Worm (Caenorhabditis elegans): Measurements from ENCODE around the gene ZK1290.14.

ZK1290.14 gene

DNA sequence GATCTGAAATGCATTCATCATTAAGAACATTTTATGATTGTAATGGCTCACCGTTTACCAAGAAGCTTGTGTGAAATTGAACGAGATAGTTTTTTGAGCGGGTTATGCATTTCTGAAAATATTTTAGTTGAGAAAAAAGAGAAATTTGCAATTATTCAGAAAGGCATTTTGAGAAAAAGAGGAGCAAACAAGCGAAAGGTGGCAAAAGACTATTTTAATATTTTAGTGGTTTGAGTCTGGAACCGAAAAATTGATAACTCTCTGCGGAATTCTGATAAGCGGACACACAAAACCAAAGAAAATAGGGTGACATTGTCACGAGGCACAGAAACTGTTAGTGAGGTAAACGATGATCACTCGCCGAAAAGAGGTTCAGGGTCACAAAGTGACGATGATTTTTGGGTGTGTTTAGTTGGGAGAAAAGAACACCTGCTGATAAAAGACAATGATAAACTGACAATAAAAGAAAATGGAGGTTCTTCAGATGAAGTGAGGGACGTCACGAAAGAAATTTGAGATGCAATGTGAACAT, 610 bp downstream of the ZK1290.14 start:
- TF ChIP-seq elt-1 (tag; optimal IDR thresholded peaks at IDR 0.05; ENCODE audit: borderline replicate concordance, insufficient read depth), result no peak
- no peak for TF ChIP-seq snpc-4 (tag; optimal IDR thresholded peaks at IDR 0.05)
- TF ChIP-seq sem-2 (GFP tag; optimal IDR thresholded peaks at IDR 0.05), result no peak

ce11 chrII:7553806-7554205, 1.6 kb downstream of the ZK1290.14 start, which contains the start of gene ZK1290.10:
Gene ZK1290.10, minus strand, starts transcription at chrII:7553906.
- no peak for TF ChIP-seq ceh-83 (GFP tag; optimal IDR thresholded peaks at IDR 0.05)
- TF ChIP-seq drap-1 (GFP tag; optimal IDR thresholded peaks at IDR 0.05), result no peak
- TF ChIP-seq nhr-2 (tag; optimal IDR thresholded peaks at IDR 0.05), result no peak
- TF ChIP-seq ceh-39 (tag; optimal IDR thresholded peaks at IDR 0.05), result no peak
- TF ChIP-seq nhr-12 (tag; optimal IDR thresholded peaks at IDR 0.05), result no peak
- no peak for TF ChIP-seq ztf-11 (tag; optimal IDR thresholded peaks at IDR 0.05)
- no peak for TF ChIP-seq zip-8 (tag; optimal IDR thresholded peaks at IDR 0.05)
- no peak for TF ChIP-seq mab-5 (tag; optimal IDR thresholded peaks at IDR 0.05)
- TF ChIP-seq blmp-1 (tag; optimal IDR thresholded peaks at IDR 0.05), result no peak
- no peak for TF ChIP-seq cnd-1 (tag; optimal IDR thresholded peaks at IDR 0.05)
- TF ChIP-seq sptf-1 (tag; optimal IDR thresholded peaks at IDR 0.05), result no peak
- no peak for TF ChIP-seq lin-13 (tag; optimal IDR thresholded peaks at IDR 0.05)

DNA sequence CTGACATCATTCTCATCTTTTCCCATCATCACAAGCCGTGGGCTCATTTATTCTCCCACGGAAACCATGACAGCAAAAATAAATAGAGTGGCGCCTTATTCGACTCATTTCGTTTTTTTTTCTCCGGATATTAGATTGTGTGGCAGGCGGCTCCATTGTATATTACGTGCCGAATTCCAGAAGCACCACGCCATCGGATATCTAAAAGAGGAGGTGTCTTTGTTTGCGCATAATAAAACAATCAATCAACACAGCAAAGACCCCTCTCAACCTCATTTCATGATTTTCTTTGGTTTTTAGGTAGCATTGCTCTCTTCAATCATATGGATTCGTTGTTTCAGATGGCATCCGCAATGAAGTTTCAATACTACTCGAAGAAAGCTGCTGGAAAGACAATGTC, 6.4 kb downstream of the ZK1290.14 start, which contains the start of gene tph-1:
Gene tph-1, plus strand, starts transcription at position 301 of the 400 bp plus-strand sequence.
- TF ChIP-seq nhr-12 (tag; optimal IDR thresholded peaks at IDR 0.05), result no peak
- TF ChIP-seq zip-8 (tag; optimal IDR thresholded peaks at IDR 0.05), result no peak
- no peak for TF ChIP-seq blmp-1 (tag; optimal IDR thresholded peaks at IDR 0.05)
- TF ChIP-seq flh-1 (GFP tag; optimal IDR thresholded peaks at IDR 0.05), result no peak
- no peak for TF ChIP-seq lin-13 (tag; optimal IDR thresholded peaks at IDR 0.05)
- TF ChIP-seq ceh-39 (tag; optimal IDR thresholded peaks at IDR 0.05), result no peak
- TF ChIP-seq nhr-237 (tag; optimal IDR thresholded peaks at IDR 0.05), result no peak
- no peak for TF ChIP-seq snpc-4 (tag; optimal IDR thresholded peaks at IDR 0.05)
- TF ChIP-seq mls-2 (tag; optimal IDR thresholded peaks at IDR 0.05), result no peak
- TF ChIP-seq ham-2 (GFP tag; optimal IDR thresholded peaks at IDR 0.05), result no peak
- TF ChIP-seq ces-1 (GFP tag; optimal IDR thresholded peaks at IDR 0.05), result no peak
- no peak for TF ChIP-seq tbx-8 (GFP tag; optimal IDR thresholded peaks at IDR 0.05)
- TF ChIP-seq mab-5 (tag; optimal IDR thresholded peaks at IDR 0.05), result no peak
- TF ChIP-seq elt-3 (tag; optimal IDR thresholded peaks at IDR 0.05), result no peak

DNA sequence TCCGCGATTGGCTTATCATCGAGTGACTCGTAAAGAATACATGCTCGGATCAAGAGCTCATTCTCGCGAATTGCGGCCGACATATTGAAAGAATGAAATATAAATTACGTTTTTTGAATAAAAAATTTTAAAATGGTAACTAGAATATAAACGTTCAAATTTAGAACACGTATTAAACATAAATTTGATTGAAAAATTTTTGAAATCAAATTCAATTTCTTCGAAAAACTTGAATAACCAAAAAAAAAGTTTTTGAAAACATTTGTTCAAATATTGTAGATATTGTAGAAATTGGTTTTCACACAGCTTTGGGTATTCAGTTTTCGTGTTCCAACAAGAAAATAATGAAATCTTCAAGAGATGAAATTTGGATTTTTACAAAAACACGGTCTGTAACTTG, 7.3 kb downstream of the ZK1290.14 start, which contains the start of gene fbxa-224:
Gene fbxa-224, minus strand, starts transcription at position 101 of the 400 bp plus-strand sequence.
- no peak for TF ChIP-seq elt-1 (tag; optimal IDR thresholded peaks at IDR 0.05; ENCODE audit: borderline replicate concordance, insufficient read depth)
- TF ChIP-seq tbx-8 (GFP tag; optimal IDR thresholded peaks at IDR 0.05), result no peak
- no peak for TF ChIP-seq flh-1 (GFP tag; optimal IDR thresholded peaks at IDR 0.05)
- no peak for TF ChIP-seq unc-62 (GFP tag; optimal IDR thresholded peaks at IDR 0.05)
- TF ChIP-seq ces-1 (GFP tag; optimal IDR thresholded peaks at IDR 0.05), result no peak
- TF ChIP-seq hlh-1 (tag; optimal IDR thresholded peaks at IDR 0.05), result no peak
- no peak for TF ChIP-seq unc-39 (tag; optimal IDR thresholded peaks at IDR 0.05)
- no peak for TF ChIP-seq unc-120 (tag; optimal IDR thresholded peaks at IDR 0.05; ENCODE audit: poor library complexity, severe bottlenecking)
- no peak for TF ChIP-seq lin-32 (GFP tag; optimal IDR thresholded peaks at IDR 0.05)
- no peak for TF ChIP-seq blmp-1 (tag; optimal IDR thresholded peaks at IDR 0.05)
- TF ChIP-seq sem-2 (GFP tag; optimal IDR thresholded peaks at IDR 0.05), result no peak
- TF ChIP-seq nhr-28 (tag; optimal IDR thresholded peaks at IDR 0.05), result no peak
- TF ChIP-seq lsy-2 (tag; optimal IDR thresholded peaks at IDR 0.05), result no peak
- no peak for TF ChIP-seq nhr-237 (tag; optimal IDR thresholded peaks at IDR 0.05)
- no peak for TF ChIP-seq elt-3 (tag; optimal IDR thresholded peaks at IDR 0.05)
- TF ChIP-seq nhr-76 (tag; optimal IDR thresholded peaks at IDR 0.05), result no peak
- TF ChIP-seq ceh-43 (GFP tag; optimal IDR thresholded peaks at IDR 0.05), result no peak
- no peak for TF ChIP-seq nhr-12 (tag; optimal IDR thresholded peaks at IDR 0.05)

ce11 chrII:7547269-7547668, 8.1 kb downstream of the ZK1290.14 start:
- no peak for TF ChIP-seq tbx-8 (GFP tag; optimal IDR thresholded peaks at IDR 0.05)
- no peak for TF ChIP-seq lin-13 (tag; optimal IDR thresholded peaks at IDR 0.05)
- TF ChIP-seq bed-3 (GFP tag; optimal IDR thresholded peaks at IDR 0.05), result no peak
- TF ChIP-seq lin-32 (GFP tag; optimal IDR thresholded peaks at IDR 0.05), result no peak
- no peak for TF ChIP-seq nhr-12 (tag; optimal IDR thresholded peaks at IDR 0.05)
- TF ChIP-seq ztf-11 (tag; optimal IDR thresholded peaks at IDR 0.05), result no peak
- no peak for TF ChIP-seq mab-5 (tag; optimal IDR thresholded peaks at IDR 0.05)
- TF ChIP-seq nhr-28 (tag; optimal IDR thresholded peaks at IDR 0.05), result no peak
- no peak for TF ChIP-seq drap-1 (GFP tag; optimal IDR thresholded peaks at IDR 0.05)
